Worm (Caenorhabditis elegans) whole organism, early embryonic: ENCODE data around the gene C56E6.2.

Experiments
- aly-1 ChIP-seq: sonication (generic microtip); optimal IDR thresholded peaks from 2 replicates; lab custom pipeline; 2016; ENCODE audit warnings: missing genetic modification characterization, missing compliant biosample characterization
- ama-1 ChIP-seq: fragments of 150-350 bp; optimal IDR thresholded peaks from 2 replicates; lab custom pipeline; 2014
- ceh-36 ChIP-seq: sonication (generic microtip); optimal IDR thresholded peaks from 2 replicates; lab custom pipeline; 2016; ENCODE audit warnings: missing genetic modification characterization, inconsistent platforms, missing compliant biosample characterization
- ets-7 ChIP-seq: sonication (generic microtip); optimal IDR thresholded peaks from 2 replicates; lab custom pipeline; 2016; ENCODE audit warnings: missing genotype, missing genetic modification characterization, missing compliant biosample characterization
- flt-1 ChIP-seq: fragments of 200-800 bp; sonication (Bioruptor generic); IDR thresholded peaks from 2 replicates; pipeline ENCODE4 v1.3.6; 2022; ENCODE audit warnings: missing genetic modification characterization, missing compliant biosample characterization
- hnd-1 ChIP-seq: sonication (generic microtip); optimal IDR thresholded peaks from 2 replicates; lab custom pipeline; 2016; ENCODE audit warnings: missing genetic modification characterization, missing compliant biosample characterization
- scrt-1 ChIP-seq: fragments of 200-800 bp; sonication (Bioruptor generic); IDR thresholded peaks from 2 replicates; pipeline ENCODE4 v1.3.6; 2022; ENCODE audit warnings: missing genetic modification characterization, missing compliant biosample characterization
- tbx-11 ChIP-seq: fragments of 200-800 bp; sonication (Bioruptor generic); IDR thresholded peaks from 2 replicates; pipeline ENCODE4 v1.3.6; 2022; ENCODE audit warnings: missing genetic modification characterization, missing compliant biosample characterization
- tra-4 ChIP-seq: sonication (generic microtip); optimal IDR thresholded peaks from 2 replicates; lab custom pipeline; 2017; ENCODE audit warnings: missing genetic modification characterization, missing compliant biosample characterization

DNA sequence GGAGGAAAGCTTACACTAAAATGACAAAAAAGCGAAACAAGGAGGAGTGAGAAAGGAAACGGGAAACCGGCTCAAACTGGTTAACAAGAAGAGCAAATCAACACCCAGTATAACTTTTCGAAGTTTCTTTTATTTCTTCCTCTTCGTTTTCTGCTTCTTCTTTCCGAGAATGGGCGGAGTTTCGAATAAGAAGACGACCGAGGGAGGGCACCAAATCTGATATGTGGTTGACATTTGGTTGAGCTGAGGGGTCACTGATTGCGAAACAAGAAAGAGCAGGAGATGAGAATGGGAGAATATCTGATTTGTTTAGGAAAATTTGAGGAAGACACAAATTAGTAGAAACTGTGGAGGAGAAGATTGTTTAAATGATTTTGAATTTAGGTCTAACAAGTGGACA is 26.1 kb upstream of the C56E6.2 start:
- TF ChIP-seq tra-4 (tag; lab: Kevin White, UChicago) (no peak), hnd-1 (no peak), ets-7 (tag; lab: Kevin White, UChicago) (no peak), flt-1 (no peak), ceh-36 (tag; lab: Kevin White, UChicago) (no peak), ama-1 (no peak), tbx-11 (GFP tag; lab: Robert Waterston, UW) (no peak), aly-1 (tag; lab: Kevin White, UChicago) (no peak), scrt-1 (GFP tag; lab: Robert Waterston, UW) (no peak)
